Fruit fly (Drosophila melanogaster) whole organism, embryonic: ENCODE data around the gene Reg-2.

Source experiments
- CG10274 ChIP-seq: fragments of 200-800 bp; sonication (Bioruptor generic); optimal IDR thresholded peaks from 3 replicates; lab custom pipeline; 2017; ENCODE audit warnings: missing biosample characterization, mild to moderate bottlenecking, missing genetic modification characterization
- CG11085 ChIP-seq: fragments of 200-800 bp; sonication (Bioruptor generic); IDR thresholded peaks from 2 replicates; pipeline ENCODE4 v1.3.6; 2022; ENCODE audit warnings: missing biosample characterization, missing genetic modification characterization
- CG12391 ChIP-seq: fragments of 200-800 bp; sonication (Bioruptor generic); optimal IDR thresholded peaks from 3 replicates; lab custom pipeline; 2018; ENCODE audit warnings: missing biosample characterization, mild to moderate bottlenecking, missing genetic modification characterization, moderate library complexity
- CG13424 ChIP-seq: fragments of 200-800 bp; sonication (Bioruptor generic); optimal IDR thresholded peaks from 2 replicates; lab custom pipeline; 2019; ENCODE audit warnings: missing biosample characterization, mild to moderate bottlenecking, missing genetic modification characterization, moderate library complexity
- CG14014 ChIP-seq: fragments of 200-800 bp; sonication (Bioruptor generic); IDR thresholded peaks from 2 replicates; pipeline ENCODE4 v1.3.6; 2022; ENCODE audit warnings: missing biosample characterization, missing genetic modification characterization
- CG14050 ChIP-seq: fragments of 200-800 bp; sonication (Bioruptor generic); IDR thresholded peaks from 3 replicates; pipeline ENCODE4 v1.3.6; 2022; ENCODE audit warnings: missing biosample characterization, missing genetic modification characterization
- CG1602 ChIP-seq: fragments of 200-800 bp; sonication (Bioruptor generic); optimal IDR thresholded peaks from 3 replicates; lab custom pipeline; 2016; ENCODE audit warnings: missing biosample characterization, missing genetic modification characterization
- CG1647 ChIP-seq: fragments of 200-800 bp; sonication (Bioruptor generic); optimal IDR thresholded peaks from 3 replicates; lab custom pipeline; 2016; ENCODE audit warnings: missing biosample characterization, missing genetic modification characterization
- CG16813 ChIP-seq: fragments of 200-800 bp; sonication (Bioruptor generic); IDR thresholded peaks from 3 replicates; pipeline ENCODE4 v1.3.6; 2022; ENCODE audit warnings: missing biosample characterization, missing genetic modification characterization; ENCODE audit not compliant: partially characterized antibody
- CG17186 ChIP-seq: fragments of 200-800 bp; sonication (Bioruptor generic); optimal IDR thresholded peaks from 3 replicates; lab custom pipeline; 2017; ENCODE audit warnings: missing biosample characterization, missing genetic modification reagents, missing genetic modification characterization
- CG18011 ChIP-seq: fragments of 200-800 bp; sonication (Bioruptor generic); optimal IDR thresholded peaks from 2 replicates; lab custom pipeline; 2017; ENCODE audit warnings: missing biosample characterization, missing genetic modification characterization, mild to moderate bottlenecking, moderate library complexity, missing genotype
- CG1832 ChIP-seq: fragments of 200-800 bp; sonication (Bioruptor generic); optimal IDR thresholded peaks from 2 replicates; lab custom pipeline; 2017; ENCODE audit warnings: missing biosample characterization, mild to moderate bottlenecking, missing genetic modification characterization, inconsistent platforms
- CG2120 ChIP-seq: fragments of 200-800 bp; sonication (Bioruptor generic); optimal IDR thresholded peaks from 3 replicates; lab custom pipeline; 2016; ENCODE audit warnings: missing biosample characterization, missing genetic modification characterization
- CG34224 ChIP-seq: fragments of 200-800 bp; sonication (Bioruptor generic); IDR thresholded peaks from 3 replicates; pipeline ENCODE4 v1.3.6; 2022; ENCODE audit warnings: missing biosample characterization, missing genetic modification characterization; ENCODE audit not compliant: partially characterized antibody
- CG3995 ChIP-seq: fragments of 200-800 bp; sonication (Bioruptor generic); optimal IDR thresholded peaks from 3 replicates; lab custom pipeline; 2016; ENCODE audit warnings: missing biosample characterization, missing genetic modification characterization
- CG42726 ChIP-seq: fragments of 200-800 bp; sonication (Bioruptor generic); IDR thresholded peaks from 2 replicates; pipeline ENCODE4 v1.3.6; 2022; ENCODE audit warnings: missing biosample characterization, missing genetic modification characterization; ENCODE audit not compliant: partially characterized antibody
- CG6254 ChIP-seq: fragments of 200-800 bp; sonication (Bioruptor generic); optimal IDR thresholded peaks from 3 replicates; lab custom pipeline; 2017; ENCODE audit warnings: mild to moderate bottlenecking, missing biosample characterization, missing genetic modification reagents, missing genetic modification characterization
- CG6791 ChIP-seq: fragments of 200-800 bp; sonication (Bioruptor generic); IDR thresholded peaks from 3 replicates; pipeline ENCODE4 v1.3.6; 2022; ENCODE audit warnings: missing biosample characterization, missing genetic modification characterization; ENCODE audit not compliant: partially characterized antibody
- CG6813 ChIP-seq: fragments of 200-800 bp; sonication (Bioruptor generic); optimal IDR thresholded peaks from 2 replicates; lab custom pipeline; 2017; ENCODE audit warnings: missing biosample characterization, missing genetic modification characterization, mild to moderate bottlenecking, moderate library complexity, missing genetic modification reagents
- CG7271 ChIP-seq: fragments of 200-800 bp; sonication (Bioruptor generic); optimal IDR thresholded peaks from 2 replicates; lab custom pipeline; 2018; ENCODE audit warnings: missing biosample characterization, mild to moderate bottlenecking, missing genetic modification characterization, moderate library complexity
- CkIIα-i1 ChIP-seq: fragments of 200-800 bp; sonication (Bioruptor generic); IDR thresholded peaks from 2 replicates; pipeline ENCODE4 v1.3.6; 2022; ENCODE audit warnings: missing biosample characterization, missing genetic modification characterization
- CoRest ChIP-seq: fragments of 200-800 bp; sonication (Bioruptor generic); optimal IDR thresholded peaks from 3 replicates; lab custom pipeline; 2018; ENCODE audit warnings: missing biosample characterization, mild to moderate bottlenecking, missing genetic modification characterization, moderate library complexity
- D19A ChIP-seq: fragments of 200-800 bp; optimal IDR thresholded peaks from 3 replicates; lab custom pipeline; 2019; ENCODE audit warnings: missing biosample characterization, mild to moderate bottlenecking, missing genetic modification characterization, moderate library complexity
- Dad ChIP-seq: fragments of 200-800 bp; sonication (Bioruptor generic); optimal IDR thresholded peaks from 3 replicates; lab custom pipeline; 2016; ENCODE audit warnings: missing biosample characterization, missing genetic modification characterization
- Dfd ChIP-seq, 2 experiments: fragments of >200 bp; optimal IDR thresholded peaks; 2 replicates each; lab custom pipeline; 2017; ENCODE audit warnings: missing biosample characterization in 2 of 2, missing genetic modification characterization in 2 of 2
- E2f2 ChIP-seq: fragments of 200-800 bp; sonication (Bioruptor generic); IDR thresholded peaks from 2 replicates; pipeline ENCODE4 v1.3.6; 2022; ENCODE audit warnings: missing biosample characterization, missing genetic modification characterization
- Ets97D ChIP-seq: fragments of 200-800 bp; sonication (Bioruptor generic); optimal IDR thresholded peaks from 3 replicates; lab custom pipeline; 2016; ENCODE audit warnings: missing biosample characterization, missing genetic modification characterization
- HLH3B ChIP-seq: fragments of 200-800 bp; sonication (Bioruptor generic); IDR thresholded peaks from 2 replicates; pipeline ENCODE4 v1.3.6; 2022; ENCODE audit warnings: missing biosample characterization, missing genetic modification characterization
- HLH4C ChIP-seq: fragments of 200-800 bp; sonication (Bioruptor generic); IDR thresholded peaks from 3 replicates; pipeline ENCODE4 v1.3.6; 2022; ENCODE audit warnings: missing biosample characterization, missing genetic modification characterization; ENCODE audit not compliant: partially characterized antibody
- HmgZ ChIP-seq: fragments of 200-800 bp; sonication (Bioruptor generic); optimal IDR thresholded peaks from 2 replicates; lab custom pipeline; 2018; ENCODE audit warnings: missing biosample characterization, mild to moderate bottlenecking, missing genetic modification characterization
- NK7.1 ChIP-seq: fragments of 200-800 bp; sonication (Bioruptor generic); optimal IDR thresholded peaks from 3 replicates; lab custom pipeline; 2016; ENCODE audit warnings: missing biosample characterization, missing genetic modification characterization
- Nf-YA ChIP-seq: fragments of 200-800 bp; sonication (Bioruptor generic); IDR thresholded peaks from 2 replicates; pipeline ENCODE4 v1.3.6; 2022; ENCODE audit warnings: missing biosample characterization, missing genetic modification characterization
- Oaz ChIP-seq: fragments of 200-800 bp; sonication (Bioruptor generic); IDR thresholded peaks from 2 replicates; pipeline ENCODE4 v1.3.6; 2022; ENCODE audit warnings: missing biosample characterization, missing genetic modification characterization
- Sox102F ChIP-seq: fragments of 200-800 bp; sonication (Bioruptor generic); optimal IDR thresholded peaks from 2 replicates; lab custom pipeline; 2018; ENCODE audit warnings: missing biosample characterization, mild to moderate bottlenecking, missing genetic modification characterization, moderate library complexity
- Spps ChIP-seq: fragments of 200-800 bp; sonication (Bioruptor generic); optimal IDR thresholded peaks from 2 replicates; lab custom pipeline; 2018; ENCODE audit warnings: missing biosample characterization, mild to moderate bottlenecking, missing genetic modification characterization
- Ssrp ChIP-seq: fragments of 200-800 bp; sonication (Bioruptor generic); optimal IDR thresholded peaks from 2 replicates; lab custom pipeline; 2018; ENCODE audit warnings: missing biosample characterization, mild to moderate bottlenecking, missing genetic modification characterization, moderate library complexity
- ab ChIP-seq: fragments of 200-800 bp; sonication (Bioruptor generic); optimal IDR thresholded peaks from 2 replicates; lab custom pipeline; 2016; ENCODE audit warnings: missing biosample characterization, missing genetic modification characterization
- al ChIP-seq: fragments of 200-800 bp; sonication (Bioruptor generic); IDR thresholded peaks from 2 replicates; pipeline ENCODE4 v1.3.6; 2022; ENCODE audit warnings: missing biosample characterization, missing genetic modification characterization
- ash1 ChIP-seq: fragments of 200-800 bp; sonication (Bioruptor generic); optimal IDR thresholded peaks from 2 replicates; lab custom pipeline; 2018; ENCODE audit warnings: missing biosample characterization, mild to moderate bottlenecking, missing genetic modification characterization
- bigmax ChIP-seq: fragments of 200-800 bp; sonication (Bioruptor generic); optimal IDR thresholded peaks from 2 replicates; lab custom pipeline; 2018; ENCODE audit warnings: missing biosample characterization, mild to moderate bottlenecking, missing genetic modification characterization
- ewg ChIP-seq: fragments of 200-800 bp; sonication (Bioruptor generic); optimal IDR thresholded peaks from 3 replicates; lab custom pipeline; 2017; ENCODE audit warnings: mild to moderate bottlenecking, missing biosample characterization, missing genetic modification reagents, missing genetic modification characterization
- fd64A ChIP-seq: fragments of 200-800 bp; sonication (Bioruptor generic); optimal IDR thresholded peaks from 3 replicates; lab custom pipeline; 2018; ENCODE audit warnings: missing biosample characterization, mild to moderate bottlenecking, missing genetic modification characterization
- hth ChIP-seq: fragments of >200 bp; optimal IDR thresholded peaks from 2 replicates; lab custom pipeline; 2017; ENCODE audit warnings: inconsistent platforms
- jumu ChIP-seq: fragments of 200-800 bp; sonication (Bioruptor generic); optimal IDR thresholded peaks from 3 replicates; lab custom pipeline; 2016; ENCODE audit warnings: missing biosample characterization, missing genetic modification characterization
- mld ChIP-seq: fragments of 200-800 bp; sonication (Bioruptor generic); IDR thresholded peaks from 3 replicates; pipeline ENCODE4 v1.3.6; 2022; ENCODE audit warnings: missing biosample characterization, missing genetic modification characterization; ENCODE audit not compliant: partially characterized antibody
- oc ChIP-seq: fragments of 200-800 bp; sonication (Bioruptor generic); optimal IDR thresholded peaks from 2 replicates; lab custom pipeline; 2018; ENCODE audit warnings: missing biosample characterization, mild to moderate bottlenecking, missing genetic modification characterization, moderate library complexity
- pb ChIP-seq: fragments of 200-800 bp; sonication (Bioruptor generic); optimal IDR thresholded peaks from 3 replicates; lab custom pipeline; 2016; ENCODE audit warnings: missing biosample characterization, missing genetic modification characterization
- phol ChIP-seq: fragments of 200-800 bp; sonication (Bioruptor generic); optimal IDR thresholded peaks from 3 replicates; lab custom pipeline; 2018; ENCODE audit warnings: missing biosample characterization, mild to moderate bottlenecking, missing genetic modification characterization, moderate library complexity
- sna ChIP-seq: fragments of 200-800 bp; sonication (Bioruptor generic); IDR thresholded peaks from 2 replicates; pipeline ENCODE4 v1.3.6; 2022; ENCODE audit warnings: missing biosample characterization, missing genetic modification characterization; ENCODE audit not compliant: partially characterized antibody
- vvl ChIP-seq: fragments of 200-800 bp; sonication (Bioruptor generic); IDR thresholded peaks from 2 replicates; pipeline ENCODE4 v1.3.6; 2022; ENCODE audit warnings: missing biosample characterization, missing genetic modification characterization

The Reg-2 gene

dm6 chr3L:654019-654418 lies 47.6 kb upstream of the Reg-2 start, which contains the start of the genes MED30 and Rev1 (continued):
- TF ChIP-seq mld (GFP tag; lab: Robert Waterston, UW), result no peak
- TF ChIP-seq CG12391 (tag; lab: Kevin White, UChicago), result peak; percentile 95
- TF ChIP-seq CG14014 (GFP tag; lab: Robert Waterston, UW), result peak; percentile 94
- peak; percentile 89 for TF ChIP-seq pb (GFP tag; lab: Kevin White, UChicago)
- peak; percentile 83 for TF ChIP-seq ash1 (GFP tag; lab: Kevin White, UChicago)
- peak; percentile 75 for TF ChIP-seq CG34224 (GFP tag; lab: Robert Waterston, UW)
- TF ChIP-seq NK7.1 (GFP tag; lab: Kevin White, UChicago), result peak; percentile 92
- peak; percentile 96 for TF ChIP-seq HmgZ (tag; lab: Kevin White, UChicago)
- peak; percentile 70 for TF ChIP-seq Spps (tag; lab: Kevin White, UChicago)
- TF ChIP-seq CG42726 (GFP tag; lab: Robert Waterston, UW), result no peak
- TF ChIP-seq CoRest (tag; lab: Kevin White, UChicago), result peak; percentile 92
- TF ChIP-seq sna (GFP tag; lab: Robert Waterston, UW), result peak; percentile 59; the same call in 1 of the 2 replicates
- TF ChIP-seq Nf-YA (GFP tag; lab: Robert Waterston, UW), result peak; percentile 85
- peak; percentile 95 for TF ChIP-seq Dad
- TF ChIP-seq jumu (GFP tag; lab: Kevin White, UChicago), result peak; percentile 97
- TF ChIP-seq al, result peak; percentile 91
- peak; percentile 71 for TF ChIP-seq CG6254
- peak; percentile 59 for TF ChIP-seq CG10274 (GFP tag; lab: Kevin White, UChicago)
- TF ChIP-seq CG6791, result no peak
- TF ChIP-seq CG16813 (GFP tag; lab: Robert Waterston, UW), result peak; percentile 56; the same call in 2 of the 3 replicates
- TF ChIP-seq CG3995 (GFP tag; lab: Kevin White, UChicago), result peak; percentile 90
- peak; percentile 84 for TF ChIP-seq CG6813 (GFP tag; lab: Kevin White, UChicago)
- TF ChIP-seq bigmax (GFP tag; lab: Kevin White, UChicago), result peak; percentile 42
- TF ChIP-seq oc (tag; lab: Kevin White, UChicago), result peak; percentile 85
- TF ChIP-seq CG7271 (tag; lab: Kevin White, UChicago), result peak; percentile 82
- TF ChIP-seq CG18011 (GFP tag; lab: Kevin White, UChicago), result peak; percentile 89
- TF ChIP-seq CG11085 (GFP tag; lab: Robert Waterston, UW), result peak; percentile 89
- TF ChIP-seq CG17186 (GFP tag; lab: Kevin White, UChicago), result peak; percentile 60
- peak; percentile 65 for TF ChIP-seq fd64A
- TF ChIP-seq Ets97D (GFP tag; lab: Kevin White, UChicago), result peak; percentile 93
- peak; percentile 92 for TF ChIP-seq phol
- peak; percentile 93 for TF ChIP-seq CG1602 (GFP tag; lab: Kevin White, UChicago)
- peak; percentile 95 for TF ChIP-seq CG1647
- TF ChIP-seq HLH3B (GFP tag; lab: Robert Waterston, UW), result peak; percentile 91
- peak; percentile 58 for TF ChIP-seq Oaz (GFP tag; lab: Robert Waterston, UW)
- peak; percentile 89 for TF ChIP-seq ab (GFP tag; lab: Kevin White, UChicago)
- TF ChIP-seq HLH4C (GFP tag; lab: Robert Waterston, UW), result peak; percentile 57
- TF ChIP-seq Sox102F (GFP tag; lab: Kevin White, UChicago), result peak; percentile 94
- peak; percentile 85 for TF ChIP-seq Ssrp (tag; lab: Kevin White, UChicago)
- no peak for TF ChIP-seq hth (lab: Kevin White, UChicago)
- TF ChIP-seq CG1832 (GFP tag; lab: Kevin White, UChicago), result no peak
- peak; percentile 87 for TF ChIP-seq E2f2 (GFP tag; lab: Robert Waterston, UW)
- peak; percentile 81 for TF ChIP-seq CG14050 (GFP tag; lab: Robert Waterston, UW)
- peak; percentile 79 for TF ChIP-seq D19A
- TF ChIP-seq CkIIα-i1 (GFP tag; lab: Robert Waterston, UW), result 0 out of 2 replicates have a peak, but pooled peaks have one; percentile 36
- TF ChIP-seq Dfd (GFP tag; optimal IDR thresholded peaks at IDR 0.05; lab: Kevin White, UChicago), result no peak
- TF ChIP-seq CG13424, result peak; percentile 94
- peak; percentile 83 for TF ChIP-seq vvl (GFP tag; lab: Robert Waterston, UW)
- peak; percentile 82 for TF ChIP-seq ewg (GFP tag; lab: Kevin White, UChicago)
- peak; percentile 99 for TF ChIP-seq CG2120 (GFP tag; lab: Kevin White, UChicago)
